Fruit fly (Drosophila melanogaster) S2 (cell line): ENCODE measurements around the gene Hel89B.

ENCODE experiments used
- CG8478 ChIP-seq: fragments of >200 bp; optimal IDR thresholded peaks from 2 replicates; lab custom pipeline; 2018
- CTCF ChIP-seq, 2 experiments: fragments of >200 bp; optimal IDR thresholded peaks; 2 replicates each; lab custom pipeline; 2018

DNA sequence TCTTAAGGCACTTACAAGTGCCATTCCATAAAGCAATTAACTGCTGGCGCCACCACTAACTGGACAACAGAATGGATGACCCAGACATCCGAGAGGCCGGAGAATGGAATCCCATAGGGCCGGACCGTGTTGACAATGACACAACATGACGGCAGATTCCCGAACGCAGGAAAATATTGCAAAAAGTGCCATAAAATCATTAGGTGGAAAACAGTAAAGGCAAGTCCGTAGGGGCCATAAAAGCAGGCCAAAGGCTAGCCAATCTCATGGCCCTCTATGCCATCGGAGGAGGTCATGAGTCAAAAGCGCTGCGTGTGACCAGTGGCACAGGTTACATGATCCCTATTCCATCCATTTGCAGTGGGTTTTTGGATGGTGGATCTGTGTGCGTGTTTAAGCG is 55.6 kb downstream of the Hel89B start:
- TF ChIP-seq CTCF (optimal IDR thresholded peaks at IDR 0.05; lab: Kevin White, UChicago) (no peak), CG8478 (lab: Kevin White, UChicago) (no peak)
